Worm (Caenorhabditis elegans) whole organism, L4 larva: ENCODE results near the gene pix-1.

Experiments used
- F26F4.8 ChIP-seq: fragments of 200-800 bp; sonication (Bioruptor generic); conservative IDR thresholded peaks from 2 replicates; pipeline ENCODE4 v1.3.6; 2022; ENCODE audit warnings: missing genetic modification characterization, missing compliant biosample characterization
- ZK546.5 ChIP-seq, 2 experiments: sonication (generic microtip); optimal IDR thresholded peaks; 2 replicates each; lab custom pipeline; 2017; ENCODE audit warnings: missing biosample characterization in 2 of 2, missing genetic modification characterization in 2 of 2
- jun-1 ChIP-seq: fragments of 150-350 bp; optimal IDR thresholded peaks from 2 replicates; lab custom pipeline; 2014; ENCODE audit warnings: missing biosample characterization, missing genetic modification reagents, missing genetic modification characterization
- pha-4 ChIP-seq, 2 experiments: fragments of 150-350 bp in 1 of 2; fragments of 200-800 bp in 1 of 2; sonication (Bioruptor generic) in 1 of 2; IDR thresholded peaks in 1 of 2; optimal IDR thresholded peaks in 1 of 2; 2 replicates each; pipeline versions ENCODE4 v1.3.6 to Lab custom; 2014 to 2022; ENCODE audit warnings: missing genetic modification characterization in 2 of 2, missing genetic modification reagents in 2 of 2, missing biosample characterization in 1 of 2, missing compliant biosample characterization in 1 of 2
- pqm-1 ChIP-seq: sonication (generic microtip); optimal IDR thresholded peaks from 2 replicates; lab custom pipeline; 2017; ENCODE audit warnings: missing biosample characterization, missing genetic modification characterization
- unc-62 ChIP-seq, 3 experiments: fragments of 150-350 bp in 1 of 3; sonication (generic microtip); optimal IDR thresholded peaks in 2 of 3; peaks in 1 of 3; 1 replicate in 1 of 3; 2 replicates in 2 of 3; lab custom pipeline; 2014 to 2017; ENCODE audit warnings: missing biosample characterization in 3 of 3, missing genetic modification characterization in 3 of 3, missing genetic modification reagents in 3 of 3, missing genotype in 1 of 3

- TF ChIP-seq pqm-1 (tag; lab: Kevin White, UChicago), result no peak
- no peak for TF ChIP-seq jun-1
- TF ChIP-seq ZK546.5 (tag; optimal IDR thresholded peaks at IDR 0.05; lab: Kevin White, UChicago), result no peak
- TF ChIP-seq F26F4.8, result no peak
- TF ChIP-seq pha-4 (GFP tag; IDR thresholded peaks at IDR 0.05; lab: Robert Waterston, UW), result no peak
- no peak for TF ChIP-seq pha-4 (tag; optimal IDR thresholded peaks at IDR 0.05; lab: Kevin White, UChicago)
- peak in 1 of 2 experiments; percentile 55 for TF ChIP-seq unc-62 (GFP tag; optimal IDR thresholded peaks at IDR 0.05 in 1 of 2; lab: Kevin White, UChicago)
- TF ChIP-seq unc-62 (tag; optimal IDR thresholded peaks at IDR 0.05; lab: Kevin White, UChicago), result no peak
These were observed 30.9 kb upstream of the pix-1 start for ce11 chrX:13696152-13696551.
